Fruit fly (Drosophila melanogaster): ENCODE measurements around the gene CG1387.

Gene CG1387

DNA sequence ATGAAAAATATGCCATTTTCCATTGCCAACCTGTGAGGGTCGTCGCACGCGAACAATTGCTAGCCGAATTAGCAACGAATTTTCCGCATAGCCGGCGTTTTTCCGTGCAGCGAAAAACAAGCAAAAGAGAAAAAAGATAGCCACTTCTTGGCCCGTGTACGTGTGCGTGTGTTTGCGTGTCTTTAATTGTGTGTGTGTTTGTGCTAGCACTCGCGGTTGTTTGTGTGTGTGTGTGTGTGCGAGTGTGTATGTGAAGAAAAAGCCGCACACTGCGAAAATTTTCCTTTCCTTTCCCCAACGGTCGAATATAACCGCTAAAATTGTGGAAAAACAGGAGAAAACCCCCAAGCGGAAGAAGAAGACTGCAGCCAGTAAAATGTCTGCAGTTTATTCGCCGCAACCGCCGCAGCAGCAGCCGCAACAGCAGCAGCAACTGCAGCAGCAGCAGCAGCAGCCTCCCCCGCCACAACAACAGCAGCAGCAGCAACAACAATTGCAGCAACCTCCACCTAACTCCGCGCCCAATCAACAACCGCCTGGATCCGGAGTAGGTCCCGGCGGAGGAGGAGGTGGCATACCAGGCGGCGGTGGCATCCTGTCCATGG lies 13.5 kb downstream of the CG1387 start (continued):
- no peak for TF ChIP-seq CG9609 (GFP tag; optimal IDR thresholded peaks at IDR 0.05)
- TF ChIP-seq GATAe (GFP tag; conservative IDR thresholded peaks at IDR 0.05): no peak
- TF ChIP-seq CG32532 (GFP tag; IDR thresholded peaks at IDR 0.05): 0 out of 2 replicates have a peak, but pooled peaks have one; percentile 10
- TF ChIP-seq phol (tag; optimal IDR thresholded peaks at IDR 0.05): no peak
- no peak for TF ChIP-seq CG10979 (tag; optimal IDR thresholded peaks at IDR 0.05)
- TF ChIP-seq zen (tag; optimal IDR thresholded peaks at IDR 0.05): no peak
- no peak for TF ChIP-seq tll (GFP tag; optimal IDR thresholded peaks at IDR 0.05)
- no peak for TF ChIP-seq CG13894 (tag; optimal IDR thresholded peaks at IDR 0.05)
- TF ChIP-seq her (GFP tag; optimal IDR thresholded peaks at IDR 0.05): no peak
- no peak for TF ChIP-seq Sox100B (GFP tag; optimal IDR thresholded peaks at IDR 0.05)
- TF ChIP-seq Ravus (GFP tag; IDR thresholded peaks at IDR 0.05): no peak
- no peak for TF ChIP-seq stwl (tag; optimal IDR thresholded peaks at IDR 0.05)
- peak; percentile 50 for TF ChIP-seq CG8478 (optimal IDR thresholded peaks at IDR 0.05)
- TF ChIP-seq BEAF-32 (GFP tag; optimal IDR thresholded peaks at IDR 0.05): no peak
- 0 out of 3 replicates have a peak, but pooled peaks have one; percentile 4 for TF ChIP-seq CG14860 (GFP tag; IDR thresholded peaks at IDR 0.05; ENCODE audit: partially characterized antibody)
- peak; percentile 50 for TF ChIP-seq Med (GFP tag)
- no peak for TF ChIP-seq fu2 (GFP tag; optimal IDR thresholded peaks at IDR 0.05)
- no peak for TF ChIP-seq mirr (GFP tag; optimal IDR thresholded peaks at IDR 0.05)
- peak; percentile 33 for TF ChIP-seq YL-1 (GFP tag; optimal IDR thresholded peaks at IDR 0.05)
- TF ChIP-seq CG6689 (GFP tag; IDR thresholded peaks at IDR 0.05): peak; percentile 22; the same call in 1 of the 2 replicates
- TF ChIP-seq CG33557 (GFP tag; optimal IDR thresholded peaks at IDR 0.05): no peak
- TF ChIP-seq al (GFP tag; IDR thresholded peaks at IDR 0.05): no peak
- no peak for TF ChIP-seq tx (GFP tag; optimal IDR thresholded peaks at IDR 0.05)
- TF ChIP-seq CG12299 (tag; optimal IDR thresholded peaks at IDR 0.05): no peak
- TF ChIP-seq ATbp (GFP tag; optimal IDR thresholded peaks at IDR 0.05): no peak
- TF ChIP-seq CG18476 (GFP tag; optimal IDR thresholded peaks at IDR 0.05): no peak
- TF ChIP-seq CG15514 (GFP tag; optimal IDR thresholded peaks at IDR 0.05): no peak
- no peak for TF ChIP-seq gsb (GFP tag; IDR thresholded peaks at IDR 0.05)
- no peak for TF ChIP-seq CG4360 (GFP tag; IDR thresholded peaks at IDR 0.05)
- no peak for TF ChIP-seq MTF-1 (GFP tag; optimal IDR thresholded peaks at IDR 0.05; ENCODE audit: borderline replicate concordance)
- no peak for TF ChIP-seq CG3163 (GFP tag; optimal IDR thresholded peaks at IDR 0.05)
- no peak for TF ChIP-seq klu (GFP tag; IDR thresholded peaks at IDR 0.05)
- TF ChIP-seq CG3726 (GFP tag; IDR thresholded peaks at IDR 0.05): no peak
- no peak for TF ChIP-seq ssp (GFP tag; IDR thresholded peaks at IDR 0.05)
- TF ChIP-seq dpn (GFP tag; optimal IDR thresholded peaks at IDR 0.05): no peak
- TF ChIP-seq dimm (GFP tag; IDR thresholded peaks at IDR 0.05): no peak
- no peak for TF ChIP-seq CG34376 (GFP tag; optimal IDR thresholded peaks at IDR 0.05)
- TF ChIP-seq aop (GFP tag; IDR thresholded peaks at IDR 0.05): no peak
- no peak for TF ChIP-seq CG14050 (GFP tag; IDR thresholded peaks at IDR 0.05)
- no peak for TF ChIP-seq CG17912 (GFP tag; optimal IDR thresholded peaks at IDR 0.05)
- TF ChIP-seq CG34422 (GFP tag; IDR thresholded peaks at IDR 0.05): peak; percentile 46; the same call in 1 of the 3 replicates
- TF ChIP-seq crp (GFP tag; optimal IDR thresholded peaks at IDR 0.05): no peak
- TF ChIP-seq Dbx (GFP tag; IDR thresholded peaks at IDR 0.05): 0 out of 3 replicates have a peak, but pooled peaks have one; percentile 14
- TF ChIP-seq Nf-YA (GFP tag; IDR thresholded peaks at IDR 0.05): no peak
- peak; percentile 64 for TF ChIP-seq zf30C (GFP tag; optimal IDR thresholded peaks at IDR 0.05)
- no peak for TF ChIP-seq CG16863 (GFP tag; optimal IDR thresholded peaks at IDR 0.05)
- TF ChIP-seq CG8290 (GFP tag; optimal IDR thresholded peaks at IDR 0.05): no peak
- no peak for TF ChIP-seq CG8290 (tag; optimal IDR thresholded peaks at IDR 0.05)
- no peak for TF ChIP-seq mam (GFP tag; optimal IDR thresholded peaks at IDR 0.05)
- TF ChIP-seq shn (GFP tag; optimal IDR thresholded peaks at IDR 0.05): no peak
- TF ChIP-seq fd64A (GFP tag; optimal IDR thresholded peaks at IDR 0.05): no peak
